Worm (Caenorhabditis elegans) whole organism, late embryonic: ENCODE data around the gene nmr-2.

Experiments
- C08G9.2 ChIP-seq: sonication (generic microtip); optimal IDR thresholded peaks from 2 replicates; lab custom pipeline; 2016; ENCODE audit warnings: mild to moderate bottlenecking, missing genetic modification characterization, moderate library complexity, missing compliant biosample characterization
- C38D4.7 ChIP-seq: fragments of 200-800 bp; sonication (Bioruptor generic); optimal IDR thresholded peaks from 2 replicates; lab custom pipeline; 2018; ENCODE audit warnings: mild to moderate bottlenecking, missing genetic modification characterization, moderate library complexity, missing compliant biosample characterization
- F13H6.1 ChIP-seq: sonication (generic microtip); optimal IDR thresholded peaks from 2 replicates; lab custom pipeline; 2016; ENCODE audit warnings: missing genetic modification characterization, missing compliant biosample characterization
- K02D7.2 ChIP-seq: sonication (generic microtip); optimal IDR thresholded peaks from 2 replicates; lab custom pipeline; 2017; ENCODE audit warnings: mild to moderate bottlenecking, missing genetic modification characterization, missing compliant biosample characterization
- K09A11.1 ChIP-seq: sonication (generic microtip); optimal IDR thresholded peaks from 2 replicates; lab custom pipeline; 2017; ENCODE audit warnings: antibody characterized with exemption, mild to moderate bottlenecking, missing genetic modification characterization, missing compliant biosample characterization; ENCODE audit not compliant: insufficient read depth
- ahr-1 ChIP-seq: sonication (generic microtip); optimal IDR thresholded peaks from 2 replicates; lab custom pipeline; 2016; ENCODE audit warnings: missing genetic modification characterization, missing compliant biosample characterization
- ceh-14 ChIP-seq: sonication (generic microtip); optimal IDR thresholded peaks from 2 replicates; lab custom pipeline; 2016; ENCODE audit warnings: missing genotype, missing genetic modification characterization, missing compliant biosample characterization
- ceh-18 ChIP-seq: sonication (generic microtip); optimal IDR thresholded peaks from 2 replicates; lab custom pipeline; 2016; ENCODE audit warnings: missing genetic modification characterization, missing compliant biosample characterization
- ceh-2 ChIP-seq: sonication (generic microtip); optimal IDR thresholded peaks from 2 replicates; lab custom pipeline; 2016; ENCODE audit warnings: missing genotype, missing genetic modification characterization, missing compliant biosample characterization
- ceh-22 ChIP-seq: sonication (generic microtip); optimal IDR thresholded peaks from 2 replicates; lab custom pipeline; 2017; ENCODE audit warnings: missing biosample characterization, missing genetic modification characterization
- ceh-24 ChIP-seq: sonication (generic microtip); optimal IDR thresholded peaks from 2 replicates; lab custom pipeline; 2016; ENCODE audit warnings: mild to moderate bottlenecking, missing genetic modification characterization, missing compliant biosample characterization
- ceh-30 ChIP-seq: fragments of 150-350 bp; optimal IDR thresholded peaks from 2 replicates; lab custom pipeline; 2014; ENCODE audit warnings: missing biosample characterization, missing genetic modification characterization
- ceh-31 ChIP-seq: sonication (generic microtip); optimal IDR thresholded peaks from 2 replicates; lab custom pipeline; 2016; ENCODE audit warnings: missing genetic modification characterization, missing compliant biosample characterization
- ceh-34 ChIP-seq: sonication (generic microtip); optimal IDR thresholded peaks from 2 replicates; lab custom pipeline; 2016; ENCODE audit warnings: mild to moderate bottlenecking, missing genetic modification characterization, missing compliant biosample characterization
- ceh-48 ChIP-seq: sonication (generic microtip); optimal IDR thresholded peaks from 2 replicates; lab custom pipeline; 2016; ENCODE audit warnings: missing genetic modification characterization, inconsistent platforms, missing compliant biosample characterization
- ceh-6 ChIP-seq: fragments of 200-800 bp; sonication (Bioruptor generic); optimal IDR thresholded peaks from 2 replicates; lab custom pipeline; 2018; ENCODE audit warnings: mild to moderate bottlenecking, missing genetic modification characterization, missing compliant biosample characterization
- che-1 ChIP-seq: sonication (generic microtip); optimal IDR thresholded peaks from 2 replicates; lab custom pipeline; 2016; ENCODE audit warnings: mild to moderate bottlenecking, missing genetic modification characterization, missing compliant biosample characterization
- dve-1 ChIP-seq: sonication (generic microtip); optimal IDR thresholded peaks from 2 replicates; lab custom pipeline; 2017; ENCODE audit warnings: antibody characterized with exemption, mild to moderate bottlenecking, missing genetic modification characterization, missing compliant biosample characterization
- elt-2 ChIP-seq: sonication (generic microtip); optimal IDR thresholded peaks from 2 replicates; lab custom pipeline; 2016; ENCODE audit warnings: missing genetic modification reagents, missing genetic modification characterization, missing compliant biosample characterization
- elt-4 ChIP-seq: sonication (generic microtip); optimal IDR thresholded peaks from 2 replicates; lab custom pipeline; 2016; ENCODE audit warnings: missing genetic modification characterization, missing compliant biosample characterization
- eyg-1 ChIP-seq: sonication (generic microtip); optimal IDR thresholded peaks from 2 replicates; lab custom pipeline; 2016; ENCODE audit warnings: missing genotype, missing genetic modification characterization, missing compliant biosample characterization
- fax-1 ChIP-seq: sonication (generic microtip); optimal IDR thresholded peaks from 2 replicates; lab custom pipeline; 2016; ENCODE audit warnings: missing genotype, missing genetic modification characterization, missing compliant biosample characterization
- fkh-10 ChIP-seq: fragments of 150-350 bp; optimal IDR thresholded peaks from 2 replicates; lab custom pipeline; 2014; ENCODE audit warnings: missing biosample characterization, missing genetic modification reagents, missing genetic modification characterization
- fkh-6 ChIP-seq: sonication (generic microtip); optimal IDR thresholded peaks from 2 replicates; lab custom pipeline; 2016; ENCODE audit warnings: missing genetic modification characterization, missing compliant biosample characterization
- hlh-13 ChIP-seq: fragments of 200-800 bp; sonication (Bioruptor generic); optimal IDR thresholded peaks from 2 replicates; lab custom pipeline; 2018; ENCODE audit warnings: mild to moderate bottlenecking, missing genetic modification characterization, missing compliant biosample characterization
- hlh-15 ChIP-seq: sonication (generic microtip); optimal IDR thresholded peaks from 2 replicates; lab custom pipeline; 2016; ENCODE audit warnings: missing genetic modification characterization, missing compliant biosample characterization
- lim-6 ChIP-seq: sonication (generic microtip); optimal IDR thresholded peaks from 2 replicates; lab custom pipeline; 2016; ENCODE audit warnings: missing genetic modification characterization, missing compliant biosample characterization
- mec-3 ChIP-seq: sonication (generic microtip); optimal IDR thresholded peaks from 2 replicates; lab custom pipeline; 2016; ENCODE audit warnings: borderline replicate concordance, missing genetic modification characterization, missing compliant biosample characterization
- nfya-1 ChIP-seq: sonication (generic microtip); optimal IDR thresholded peaks from 2 replicates; lab custom pipeline; 2017; ENCODE audit warnings: missing genetic modification characterization, mild to moderate bottlenecking, missing compliant biosample characterization, antibody characterized with exemption, moderate library complexity
- nhr-11 ChIP-seq: fragments of 150-350 bp; optimal IDR thresholded peaks from 2 replicates; lab custom pipeline; 2014; ENCODE audit warnings: missing biosample characterization, missing genetic modification characterization
- nhr-232 ChIP-seq: sonication (generic microtip); optimal IDR thresholded peaks from 2 replicates; lab custom pipeline; 2016; ENCODE audit warnings: missing genetic modification characterization, missing compliant biosample characterization
- npax-4 ChIP-seq: sonication (generic microtip); optimal IDR thresholded peaks from 2 replicates; lab custom pipeline; 2016; ENCODE audit warnings: missing genetic modification characterization, missing compliant biosample characterization
- odd-2 ChIP-seq: sonication (generic microtip); optimal IDR thresholded peaks from 2 replicates; lab custom pipeline; 2017; ENCODE audit warnings: antibody characterized with exemption, mild to moderate bottlenecking, missing genetic modification characterization, missing compliant biosample characterization
- pat-9 ChIP-seq: fragments of 200-800 bp; sonication (Bioruptor generic); optimal IDR thresholded peaks from 2 replicates; lab custom pipeline; 2018; ENCODE audit warnings: mild to moderate bottlenecking, missing genetic modification characterization, moderate library complexity, missing compliant biosample characterization
- pax-1 ChIP-seq: fragments of 150-350 bp; optimal IDR thresholded peaks from 2 replicates; lab custom pipeline; 2014; ENCODE audit warnings: missing biosample characterization, missing genetic modification characterization
- pha-2 ChIP-seq: sonication (generic microtip); optimal IDR thresholded peaks from 2 replicates; lab custom pipeline; 2017; ENCODE audit warnings: mild to moderate bottlenecking, missing genetic modification characterization, missing compliant biosample characterization
- pha-4 ChIP-seq: fragments of 150-350 bp; optimal IDR thresholded peaks from 2 replicates; lab custom pipeline; 2018; ENCODE audit warnings: missing biosample characterization, missing genetic modification reagents, missing genetic modification characterization
- pqm-1 ChIP-seq: sonication (generic microtip); optimal IDR thresholded peaks from 2 replicates; lab custom pipeline; 2016; ENCODE audit warnings: missing genetic modification characterization, missing compliant biosample characterization
- pros-1 ChIP-seq: fragments of 150-350 bp; optimal IDR thresholded peaks from 2 replicates; lab custom pipeline; 2014; ENCODE audit warnings: missing biosample characterization, missing genetic modification reagents, missing genetic modification characterization
- ref-2 ChIP-seq: sonication (generic microtip); optimal IDR thresholded peaks from 2 replicates; lab custom pipeline; 2016; ENCODE audit warnings: missing genetic modification characterization, missing compliant biosample characterization
- rnt-1 ChIP-seq: sonication (generic microtip); optimal IDR thresholded peaks from 2 replicates; lab custom pipeline; 2016; ENCODE audit warnings: missing genetic modification characterization, missing compliant biosample characterization
- sdc-2 ChIP-seq: sonication (generic microtip); optimal IDR thresholded peaks from 2 replicates; lab custom pipeline; 2016; ENCODE audit warnings: missing genotype, missing genetic modification characterization, missing compliant biosample characterization
- sox-2 ChIP-seq: fragments of 200-800 bp; sonication (Bioruptor generic); IDR thresholded peaks from 2 replicates; pipeline ENCODE4 v1.3.6; 2022; ENCODE audit warnings: missing genetic modification reagents, missing genetic modification characterization, missing compliant biosample characterization
- sox-4 ChIP-seq: sonication (generic microtip); optimal IDR thresholded peaks from 2 replicates; lab custom pipeline; 2017; ENCODE audit warnings: mild to moderate bottlenecking, missing genetic modification characterization, inconsistent platforms, missing compliant biosample characterization
- tbx-7 ChIP-seq: sonication (generic microtip); optimal IDR thresholded peaks from 2 replicates; lab custom pipeline; 2016; ENCODE audit warnings: missing genotype, missing genetic modification characterization, missing compliant biosample characterization
- ttx-3 ChIP-seq: sonication (generic microtip); optimal IDR thresholded peaks from 2 replicates; lab custom pipeline; 2016; ENCODE audit warnings: missing genetic modification reagents, missing genetic modification characterization, missing compliant biosample characterization
- unc-3 ChIP-seq, 2 experiments: fragments of 200-800 bp in 1 of 2; sonication (Bioruptor generic) in 1 of 2; sonication (generic microtip) in 1 of 2; conservative IDR thresholded peaks in 1 of 2; optimal IDR thresholded peaks in 1 of 2; 2 replicates each; pipeline versions ENCODE4 v1.3.6 to Lab custom; 2016 to 2022; ENCODE audit warnings: missing compliant biosample characterization in 2 of 2, missing genetic modification characterization in 2 of 2, missing genetic modification reagents in 1 of 2
- unc-86 ChIP-seq: sonication (generic microtip); optimal IDR thresholded peaks from 2 replicates; lab custom pipeline; 2016; ENCODE audit warnings: missing genetic modification characterization, missing compliant biosample characterization
- zip-5 ChIP-seq: sonication (generic microtip); optimal IDR thresholded peaks from 2 replicates; lab custom pipeline; 2016; ENCODE audit warnings: missing genetic modification characterization, missing compliant biosample characterization
- ztf-16 ChIP-seq: sonication (generic microtip); optimal IDR thresholded peaks from 2 replicates; lab custom pipeline; 2017; ENCODE audit warnings: missing genetic modification characterization, missing compliant biosample characterization

The nmr-2 gene

DNA sequence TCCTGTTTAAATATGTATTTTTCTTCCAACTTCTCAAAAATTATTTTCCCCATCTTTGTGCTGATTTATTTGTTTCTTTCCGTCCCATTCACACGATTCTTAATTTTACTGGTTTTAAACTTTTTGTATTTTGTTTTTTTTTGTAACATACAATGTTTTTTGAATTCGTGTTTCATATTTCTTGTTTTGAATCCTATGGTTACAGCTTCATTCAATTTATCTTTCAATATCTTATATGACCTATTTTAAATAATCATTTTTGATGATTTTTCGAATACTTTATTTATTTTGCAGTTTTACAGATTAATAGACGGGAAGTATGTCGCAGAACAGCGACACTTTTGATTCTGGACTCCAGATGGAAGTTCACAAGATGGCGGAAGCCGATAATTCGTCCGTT lies 6.7 kb downstream of the nmr-2 start, which contains the start of gene hrde-2:
TSS of gene hrde-2 (plus strand) at position 301 of the 400 bp plus-strand sequence.
- TF ChIP-seq ahr-1 (tag; lab: Kevin White, UChicago): no peak
- TF ChIP-seq npax-4 (tag; lab: Kevin White, UChicago): no peak

DNA sequence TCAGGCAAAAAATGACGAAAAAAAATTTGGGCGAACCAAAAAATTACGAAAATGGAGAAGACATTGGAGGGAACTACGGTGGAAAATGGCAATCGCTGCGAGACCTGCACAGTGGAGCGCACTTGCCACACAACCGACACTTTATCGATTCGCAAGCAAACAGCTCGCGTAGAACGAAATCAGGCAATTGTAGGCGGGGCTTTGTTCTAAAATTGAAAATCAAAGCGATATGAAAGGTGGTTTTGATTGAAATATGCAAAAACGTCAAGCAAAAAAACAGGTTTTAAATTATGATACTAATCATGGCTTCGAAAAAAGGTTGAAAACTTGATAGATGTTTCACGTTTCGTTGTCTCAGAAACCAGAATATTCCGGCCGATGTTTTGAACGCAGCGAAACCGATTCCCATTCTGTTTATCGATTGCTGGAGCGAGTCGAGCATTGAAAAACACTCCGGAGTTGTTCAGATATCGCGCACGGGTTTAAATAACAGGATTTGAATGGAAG lies 9.2 kb downstream of the nmr-2 start, which contains the start of the genes fib-1 and mut-15:
TSS of gene fib-1 (minus strand) at position 40 of the 507 bp plus-strand sequence.
TSS of gene mut-15 (plus strand) at position 360 of the 507 bp plus-strand sequence.
- TF ChIP-seq mec-3 (tag; lab: Kevin White, UChicago): peak; percentile 94
- no peak for TF ChIP-seq unc-3 (GFP tag; conservative IDR thresholded peaks at IDR 0.05; lab: Robert Waterston, UW)
- peak; percentile 85 for TF ChIP-seq unc-3 (tag; optimal IDR thresholded peaks at IDR 0.05; lab: Kevin White, UChicago)
- TF ChIP-seq sox-2 (GFP tag; lab: Robert Waterston, UW): no peak
- peak; percentile 89 for TF ChIP-seq tbx-7 (tag; lab: Kevin White, UChicago)
- TF ChIP-seq K09A11.1 (tag; lab: Kevin White, UChicago): peak; percentile 41
- peak; percentile 2 for TF ChIP-seq hlh-13
- TF ChIP-seq pha-4 (tag; lab: Kevin White, UChicago): no peak
- no peak for TF ChIP-seq fkh-10 (GFP tag; lab: Kevin White, UChicago)
- TF ChIP-seq C08G9.2: peak; percentile 97
- peak; percentile 82 for TF ChIP-seq pqm-1 (tag; lab: Kevin White, UChicago)
- peak; percentile 99 for TF ChIP-seq ceh-31 (tag; lab: Kevin White, UChicago)
- peak; percentile 95 for TF ChIP-seq lim-6
- no peak for TF ChIP-seq pat-9 (tag; lab: Kevin White, UChicago)
- peak; percentile 90 for TF ChIP-seq ceh-14 (tag; lab: Kevin White, UChicago)
- TF ChIP-seq ceh-24 (tag; lab: Kevin White, UChicago): no peak
- TF ChIP-seq npax-4 (tag; lab: Kevin White, UChicago): peak; percentile 41
- TF ChIP-seq ref-2 (tag; lab: Kevin White, UChicago): peak; percentile 97
- TF ChIP-seq nfya-1 (tag; lab: Kevin White, UChicago): peak; percentile 86
- peak; percentile 97 for TF ChIP-seq ceh-18 (tag; lab: Kevin White, UChicago)
- TF ChIP-seq ahr-1 (tag; lab: Kevin White, UChicago): peak; percentile 81
- no peak for TF ChIP-seq nhr-232
- peak; percentile 30 for TF ChIP-seq ceh-6 (GFP tag; lab: Kevin White, UChicago)
- TF ChIP-seq C38D4.7: no peak
- peak; percentile 95 for TF ChIP-seq ceh-2 (tag; lab: Kevin White, UChicago)
- TF ChIP-seq rnt-1 (tag; lab: Kevin White, UChicago): peak; percentile 95
- peak; percentile 65 for TF ChIP-seq sdc-2 (tag; lab: Kevin White, UChicago)
- TF ChIP-seq F13H6.1 (tag; lab: Kevin White, UChicago): peak; percentile 88
- peak; percentile 79 for TF ChIP-seq unc-86 (tag; lab: Kevin White, UChicago)
- no peak for TF ChIP-seq nhr-11
- TF ChIP-seq dve-1: peak; percentile 67
- TF ChIP-seq ceh-48 (tag; lab: Kevin White, UChicago): peak; percentile 95
- TF ChIP-seq pros-1 (tag; lab: Kevin White, UChicago): peak; percentile 3
- peak; percentile 93 for TF ChIP-seq zip-5 (tag; lab: Kevin White, UChicago)
- peak; percentile 45 for TF ChIP-seq ttx-3 (tag; lab: Kevin White, UChicago)
- TF ChIP-seq ceh-30: no peak
- peak; percentile 70 for TF ChIP-seq fkh-6 (tag; lab: Kevin White, UChicago)
- TF ChIP-seq che-1: peak; percentile 38
- peak; percentile 77 for TF ChIP-seq hlh-15
- TF ChIP-seq ceh-34 (tag; lab: Kevin White, UChicago): peak; percentile 96
- TF ChIP-seq ceh-22 (tag; lab: Kevin White, UChicago): no peak
- peak; percentile 87 for TF ChIP-seq elt-2
- TF ChIP-seq ztf-16 (tag; lab: Kevin White, UChicago): peak; percentile 89
- TF ChIP-seq pha-2 (tag; lab: Kevin White, UChicago): peak; percentile 51
- peak; percentile 21 for TF ChIP-seq sox-4
- no peak for TF ChIP-seq elt-4 (tag; lab: Kevin White, UChicago)
- no peak for TF ChIP-seq odd-2
- no peak for TF ChIP-seq K02D7.2 (tag; lab: Kevin White, UChicago)
- TF ChIP-seq pax-1 (tag; lab: Kevin White, UChicago): peak; percentile 60
- peak; percentile 67 for TF ChIP-seq eyg-1 (tag; lab: Kevin White, UChicago)
- TF ChIP-seq fax-1: peak; percentile 90
